Worm (Caenorhabditis elegans) whole organism, midembryonic: Measurements from ENCODE around the gene fbxa-75.

Experiments
- T22C8.4 ChIP-seq: fragments of 200-800 bp; sonication (Bioruptor generic); IDR thresholded peaks from 2 replicates; pipeline ENCODE4 v1.3.6; 2022; ENCODE audit warnings: missing genetic modification characterization, missing compliant biosample characterization
- cog-1 ChIP-seq: sonication (generic microtip); optimal IDR thresholded peaks from 2 replicates; lab custom pipeline; 2016; ENCODE audit warnings: missing genetic modification characterization, missing compliant biosample characterization
- flt-1 ChIP-seq: fragments of 200-800 bp; sonication (Bioruptor generic); IDR thresholded peaks from 2 replicates; pipeline ENCODE4 v1.3.6; 2022; ENCODE audit warnings: missing genetic modification characterization, missing compliant biosample characterization
- klf-2 ChIP-seq: fragments of 200-800 bp; sonication (Bioruptor generic); conservative IDR thresholded peaks from 2 replicates; pipeline ENCODE4 v1.3.6; 2022; ENCODE audit warnings: missing genetic modification reagents, missing genetic modification characterization, missing compliant biosample characterization
- med-1 ChIP-seq: sonication (generic microtip); optimal IDR thresholded peaks from 2 replicates; lab custom pipeline; 2017; ENCODE audit warnings: missing genetic modification characterization, mild to moderate bottlenecking, missing compliant biosample characterization, antibody characterized with exemption, missing genetic modification reagents; ENCODE audit not compliant: insufficient read depth
- ref-1 ChIP-seq: fragments of 200-800 bp; sonication (Bioruptor generic); conservative IDR thresholded peaks from 2 replicates; pipeline ENCODE4 v1.3.6; 2022; ENCODE audit warnings: missing genetic modification reagents, missing genetic modification characterization, missing compliant biosample characterization
- tab-1 ChIP-seq: fragments of 200-800 bp; sonication (Bioruptor generic); IDR thresholded peaks from 2 replicates; pipeline ENCODE4 v1.3.6; 2022; ENCODE audit warnings: missing genetic modification characterization, missing compliant biosample characterization
- ztf-23 ChIP-seq: fragments of 200-800 bp; sonication (Bioruptor generic); IDR thresholded peaks from 2 replicates; pipeline ENCODE4 v1.3.6; 2022; ENCODE audit warnings: missing genetic modification reagents, missing genetic modification characterization, missing compliant biosample characterization
- ztf-29 ChIP-seq: fragments of 200-800 bp; sonication (Bioruptor generic); IDR thresholded peaks from 2 replicates; pipeline ENCODE4 v1.3.6; 2022; ENCODE audit warnings: missing genetic modification reagents, missing genetic modification characterization, missing compliant biosample characterization

The fbxa-75 gene

DNA sequence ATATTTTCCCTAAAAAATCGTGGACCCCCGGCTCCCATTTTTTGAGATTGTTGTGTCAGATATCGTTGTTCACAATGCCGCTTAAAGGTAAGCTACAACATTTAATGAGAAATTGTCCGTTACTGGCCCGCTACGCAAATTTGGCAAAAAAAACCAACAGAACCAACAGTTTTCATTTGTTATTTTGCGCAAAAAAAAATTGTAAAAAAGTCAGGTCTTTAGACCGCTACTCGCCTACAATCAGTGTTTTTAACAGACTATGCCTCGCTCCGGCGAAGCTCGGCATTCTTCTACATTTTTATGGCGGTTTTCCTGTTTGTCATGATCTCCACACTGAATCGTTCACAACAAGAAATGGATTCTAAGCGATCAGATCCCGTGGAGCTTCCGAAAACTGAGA is 5.4 kb downstream of the fbxa-75 start, which contains the start of gene Y82E9BL.12:
Gene Y82E9BL.12 (plus strand): TSS at position 301 of the 400 bp plus-strand sequence.
- TF ChIP-seq cog-1: no peak
- TF ChIP-seq med-1 (GFP tag; lab: Kevin White, UChicago): no peak
- TF ChIP-seq flt-1 (GFP tag; lab: Robert Waterston, UW): no peak
- no peak for TF ChIP-seq T22C8.4 (GFP tag; lab: Robert Waterston, UW)
- no peak for TF ChIP-seq ref-1 (GFP tag; lab: Robert Waterston, UW)
- TF ChIP-seq tab-1 (GFP tag; lab: Robert Waterston, UW): no peak
- no peak for TF ChIP-seq ztf-29 (GFP tag; lab: Robert Waterston, UW)
- no peak for TF ChIP-seq klf-2 (GFP tag; lab: Robert Waterston, UW)

DNA sequence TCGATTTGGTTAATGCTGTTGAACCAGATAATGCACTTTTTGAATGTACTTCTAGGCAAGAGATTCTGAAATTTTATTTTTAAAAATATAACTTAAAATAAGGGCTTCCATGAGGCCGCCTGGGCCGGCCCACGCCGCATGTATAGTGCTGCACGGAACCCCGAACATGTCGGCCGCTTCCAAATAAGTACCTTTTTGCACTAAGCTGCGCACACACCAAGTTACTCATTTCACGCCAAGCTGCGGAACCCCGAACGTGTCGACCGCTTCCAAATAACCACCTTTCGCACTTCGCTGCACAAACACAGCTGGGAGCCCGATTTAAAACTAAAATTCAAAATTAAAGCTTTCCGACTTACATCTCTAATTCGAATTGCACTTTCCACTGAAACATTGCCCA is 7.9 kb downstream of the fbxa-75 start:
- TF ChIP-seq med-1 (GFP tag; lab: Kevin White, UChicago) (no peak), flt-1 (GFP tag; lab: Robert Waterston, UW) (no peak), cog-1 (no peak), T22C8.4 (GFP tag; lab: Robert Waterston, UW) (no peak), ztf-29 (GFP tag; lab: Robert Waterston, UW) (no peak), ref-1 (GFP tag; lab: Robert Waterston, UW) (no peak), tab-1 (GFP tag; lab: Robert Waterston, UW) (no peak), klf-2 (GFP tag; lab: Robert Waterston, UW) (no peak), ztf-23 (GFP tag; lab: Robert Waterston, UW) (no peak)

- TF ChIP-seq T22C8.4 (GFP tag; lab: Robert Waterston, UW) (no peak), cog-1 (no peak), flt-1 (GFP tag; lab: Robert Waterston, UW) (no peak), med-1 (GFP tag; lab: Kevin White, UChicago) (no peak), tab-1 (GFP tag; lab: Robert Waterston, UW) (no peak)
Measured at ce11 chrIII:1314283-1314682, 10.8 kb downstream of the fbxa-75 start.

- TF ChIP-seq ref-1 (GFP tag; lab: Robert Waterston, UW): no peak
Measured at ce11 chrIII:1315038-1315437, 11.5 kb downstream of the fbxa-75 start, which contains the start of the genes fbxa-80 and fbxa-19. Gene fbxa-80 (minus strand): TSS chrIII:1315210. Gene fbxa-19 (plus strand): TSS chrIII:1315401.

DNA sequence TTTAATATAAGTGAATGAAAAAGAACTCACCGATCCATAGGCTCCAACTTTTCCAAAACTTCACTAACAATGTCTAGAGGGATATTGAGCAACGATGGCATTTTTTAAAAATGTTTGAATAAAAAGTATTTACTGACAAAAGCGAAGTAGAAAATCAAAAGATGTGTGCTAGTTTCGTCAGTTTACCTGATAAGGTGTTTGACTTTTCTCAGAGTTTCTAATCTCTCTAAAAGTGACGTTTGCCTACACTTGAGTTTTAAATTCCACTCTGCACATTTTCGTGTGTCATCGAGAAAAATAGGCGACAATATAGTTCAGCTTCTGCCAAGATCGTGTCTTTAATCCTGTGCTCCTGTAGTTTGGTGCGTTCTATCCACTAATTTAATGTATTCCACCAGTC is 18.0 kb downstream of the fbxa-75 start, which contains the start of gene fbxa-15:
Gene fbxa-15 (minus strand): TSS at position 101 of the 400 bp plus-strand sequence.
- TF ChIP-seq ztf-29 (GFP tag; lab: Robert Waterston, UW) (no peak), ztf-23 (GFP tag; lab: Robert Waterston, UW) (no peak), tab-1 (GFP tag; lab: Robert Waterston, UW) (no peak), flt-1 (GFP tag; lab: Robert Waterston, UW) (no peak), cog-1 (no peak), T22C8.4 (GFP tag; lab: Robert Waterston, UW) (no peak), ref-1 (GFP tag; lab: Robert Waterston, UW) (no peak)

- TF ChIP-seq flt-1 (GFP tag; lab: Robert Waterston, UW): no peak
- no peak for TF ChIP-seq tab-1 (GFP tag; lab: Robert Waterston, UW)
- TF ChIP-seq ref-1 (GFP tag; lab: Robert Waterston, UW): no peak
- no peak for TF ChIP-seq klf-2 (GFP tag; lab: Robert Waterston, UW)
- TF ChIP-seq ztf-23 (GFP tag; lab: Robert Waterston, UW): no peak
- TF ChIP-seq ztf-29 (GFP tag; lab: Robert Waterston, UW): no peak
- no peak for TF ChIP-seq med-1 (GFP tag; lab: Kevin White, UChicago)
- TF ChIP-seq cog-1: no peak
- TF ChIP-seq T22C8.4 (GFP tag; lab: Robert Waterston, UW): no peak
Measured at ce11 chrIII:1323555-1323954, 20.0 kb downstream of the fbxa-75 start.

ce11 chrIII:1324513-1324912 is 21.0 kb downstream of the fbxa-75 start, which contains the start of gene fbxa-14:
Gene fbxa-14 (minus strand): TSS chrIII:1324613.
- TF ChIP-seq tab-1 (GFP tag; lab: Robert Waterston, UW) (no peak), T22C8.4 (GFP tag; lab: Robert Waterston, UW) (no peak), ztf-23 (GFP tag; lab: Robert Waterston, UW) (no peak), flt-1 (GFP tag; lab: Robert Waterston, UW) (no peak), med-1 (GFP tag; lab: Kevin White, UChicago) (no peak), ztf-29 (GFP tag; lab: Robert Waterston, UW) (no peak), klf-2 (GFP tag; lab: Robert Waterston, UW) (no peak), ref-1 (GFP tag; lab: Robert Waterston, UW) (no peak), cog-1 (no peak)

DNA sequence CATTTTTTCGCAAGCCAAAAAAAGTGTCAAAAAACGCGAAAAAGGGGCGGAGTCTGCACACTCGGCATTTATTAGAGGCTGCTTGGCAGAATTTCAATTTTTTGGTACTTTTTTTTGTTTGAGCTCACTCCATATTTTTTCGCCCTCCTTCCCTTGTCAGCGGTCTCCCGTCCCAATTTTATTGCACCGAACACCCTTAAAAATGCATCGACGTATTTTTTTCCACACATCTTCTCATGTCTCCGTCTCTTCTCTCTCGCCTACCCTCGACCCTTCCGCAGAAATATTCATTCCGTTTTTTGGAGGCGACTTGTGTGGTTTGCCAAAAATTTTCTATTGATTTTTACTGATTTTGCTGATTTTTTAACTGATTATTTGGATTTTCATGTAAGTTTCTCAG is 23.0 kb downstream of the fbxa-75 start, which contains the start of gene Y82E9BL.18:
Gene Y82E9BL.18 (plus strand): TSS at position 301 of the 400 bp plus-strand sequence.
- no peak for TF ChIP-seq T22C8.4 (GFP tag; lab: Robert Waterston, UW)
- TF ChIP-seq med-1 (GFP tag; lab: Kevin White, UChicago): no peak
- TF ChIP-seq tab-1 (GFP tag; lab: Robert Waterston, UW): no peak
- TF ChIP-seq ref-1 (GFP tag; lab: Robert Waterston, UW): no peak
- TF ChIP-seq ztf-29 (GFP tag; lab: Robert Waterston, UW): no peak

DNA sequence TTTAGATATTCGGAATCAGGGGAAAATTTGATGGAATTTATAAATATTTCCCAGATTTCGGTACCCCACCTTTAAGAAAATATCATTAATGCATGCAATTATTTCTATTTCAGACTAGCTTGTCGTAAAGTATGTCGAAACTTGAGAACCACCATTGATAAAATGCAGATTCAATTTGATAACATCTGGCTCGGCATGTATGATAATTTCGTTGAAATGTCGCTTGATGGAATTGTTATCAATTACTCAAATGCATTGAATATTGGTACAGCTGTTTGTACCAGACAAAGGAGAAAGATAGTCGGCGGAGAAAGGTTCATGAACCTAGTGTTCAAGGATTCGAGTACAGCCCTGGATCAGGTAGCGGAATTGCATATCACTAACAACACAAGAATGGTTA is 28.4 kb downstream of the fbxa-75 start, which contains the start of gene Y82E9BL.19:
Gene Y82E9BL.19 (plus strand): TSS at position 123 of the 400 bp plus-strand sequence.
- TF ChIP-seq cog-1 (no peak), flt-1 (GFP tag; lab: Robert Waterston, UW) (no peak), ztf-23 (GFP tag; lab: Robert Waterston, UW) (no peak), T22C8.4 (GFP tag; lab: Robert Waterston, UW) (no peak), ref-1 (GFP tag; lab: Robert Waterston, UW) (no peak), tab-1 (GFP tag; lab: Robert Waterston, UW) (no peak), med-1 (GFP tag; lab: Kevin White, UChicago) (no peak), ztf-29 (GFP tag; lab: Robert Waterston, UW) (no peak), klf-2 (GFP tag; lab: Robert Waterston, UW) (no peak)
